Worm (Caenorhabditis elegans) whole organism, L1 larva: ENCODE results near the gene dnc-3.

Experiments
- ceh-88 ChIP-seq: fragments of 200-800 bp; sonication (Bioruptor generic); IDR thresholded peaks from 2 replicates; pipeline ENCODE4 v1.3.6; 2022; ENCODE audit warnings: missing genetic modification characterization, missing compliant biosample characterization
- lin-13 ChIP-seq: fragments of 150-350 bp; optimal IDR thresholded peaks from 2 replicates; lab custom pipeline; 2014; ENCODE audit warnings: missing biosample characterization, missing genetic modification reagents, missing genetic modification characterization
- lsy-2 ChIP-seq, 2 experiments: fragments of 150-350 bp; optimal IDR thresholded peaks; 2 replicates each; lab custom pipeline; 2014; ENCODE audit warnings: missing biosample characterization in 2 of 2, missing genetic modification characterization in 2 of 2
- nhr-12 ChIP-seq: sonication (generic microtip); optimal IDR thresholded peaks from 2 replicates; lab custom pipeline; 2017; ENCODE audit warnings: missing biosample characterization, missing genetic modification characterization
- nhr-28 ChIP-seq: fragments of 150-350 bp; optimal IDR thresholded peaks from 2 replicates; lab custom pipeline; 2014; ENCODE audit warnings: missing biosample characterization, missing genetic modification characterization
- snpc-4 ChIP-seq: fragments of 150-350 bp; optimal IDR thresholded peaks from 2 replicates; lab custom pipeline; 2014; ENCODE audit warnings: missing biosample characterization, missing genetic modification characterization
- xbp-1 ChIP-seq: sonication (generic microtip); optimal IDR thresholded peaks from 2 replicates; lab custom pipeline; 2016; ENCODE audit warnings: missing genetic modification characterization, missing compliant biosample characterization

DNA sequence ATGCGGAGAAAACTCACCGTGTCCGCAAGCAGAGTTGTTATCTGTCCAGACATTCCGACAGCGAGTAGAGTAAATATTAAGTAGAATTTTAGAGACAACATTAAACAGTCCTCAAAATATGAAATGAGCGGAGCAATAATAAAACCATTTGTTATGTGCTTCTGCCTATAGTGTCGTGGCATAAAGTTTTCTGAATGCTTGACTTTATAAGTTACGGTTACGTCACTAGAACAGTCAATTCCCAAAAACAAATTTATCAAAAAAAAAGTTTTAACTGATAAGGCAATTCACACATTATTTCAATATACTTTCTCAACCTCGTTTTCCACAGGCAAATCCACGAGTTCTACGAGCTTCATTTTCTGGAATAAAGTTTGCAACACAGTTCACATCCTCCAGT lies 15.6 kb downstream of the dnc-3 start, which contains the start of gene clec-127:
- TF ChIP-seq xbp-1 (tag; lab: Kevin White, UChicago) (no peak), lin-13 (GFP tag; lab: Kevin White, UChicago) (no peak), lsy-2 (tag; optimal IDR thresholded peaks at IDR 0.05; lab: Kevin White, UChicago) (no peak), nhr-12 (tag; lab: Kevin White, UChicago) (no peak), snpc-4 (no peak), nhr-28 (tag; lab: Kevin White, UChicago) (no peak), ceh-88 (no peak)
